Worm (Caenorhabditis elegans) whole organism, late embryonic: ENCODE data around the gene fbxa-174.
A peak's percentile ranks its signal among the peaks of the same experiment; 100 is the strongest.
"Not testable (repeated sequence)": the region's sequence is repeated elsewhere in the genome, so short reads cannot be mapped to it uniquely, and the experiment has no call there.

Source experiments
- C38D4.7 ChIP-seq: fragments of 200-800 bp; sonication (Bioruptor generic); optimal IDR thresholded peaks from 2 replicates; lab custom pipeline; 2018; ENCODE audit warnings: mild to moderate bottlenecking, missing genetic modification characterization, moderate library complexity, missing compliant biosample characterization
- K09A11.1 ChIP-seq: sonication (generic microtip); optimal IDR thresholded peaks from 2 replicates; lab custom pipeline; 2017; ENCODE audit warnings: antibody characterized with exemption, mild to moderate bottlenecking, missing genetic modification characterization, missing compliant biosample characterization; ENCODE audit not compliant: insufficient read depth
- T23F11.4 ChIP-seq: fragments of 200-800 bp; sonication (Bioruptor generic); optimal IDR thresholded peaks from 2 replicates; lab custom pipeline; 2018; ENCODE audit warnings: mild to moderate bottlenecking, missing genetic modification characterization, missing compliant biosample characterization
- ahr-1 ChIP-seq: sonication (generic microtip); optimal IDR thresholded peaks from 2 replicates; lab custom pipeline; 2016; ENCODE audit warnings: missing genetic modification characterization, missing compliant biosample characterization
- ama-1 ChIP-seq: fragments of 150-350 bp; optimal IDR thresholded peaks from 2 replicates; lab custom pipeline; 2014
- ceh-14 ChIP-seq: sonication (generic microtip); optimal IDR thresholded peaks from 2 replicates; lab custom pipeline; 2016; ENCODE audit warnings: missing genotype, missing genetic modification characterization, missing compliant biosample characterization
- ceh-18 ChIP-seq: sonication (generic microtip); optimal IDR thresholded peaks from 2 replicates; lab custom pipeline; 2016; ENCODE audit warnings: missing genetic modification characterization, missing compliant biosample characterization
- ceh-19 ChIP-seq: fragments of 200-800 bp; sonication (Bioruptor generic); optimal IDR thresholded peaks from 2 replicates; lab custom pipeline; 2018; ENCODE audit warnings: mild to moderate bottlenecking, missing genetic modification characterization, missing compliant biosample characterization
- ceh-2 ChIP-seq: sonication (generic microtip); optimal IDR thresholded peaks from 2 replicates; lab custom pipeline; 2016; ENCODE audit warnings: missing genotype, missing genetic modification characterization, missing compliant biosample characterization
- ceh-22 ChIP-seq: sonication (generic microtip); optimal IDR thresholded peaks from 2 replicates; lab custom pipeline; 2017; ENCODE audit warnings: missing biosample characterization, missing genetic modification characterization
- ceh-24 ChIP-seq: sonication (generic microtip); optimal IDR thresholded peaks from 2 replicates; lab custom pipeline; 2016; ENCODE audit warnings: mild to moderate bottlenecking, missing genetic modification characterization, missing compliant biosample characterization
- ceh-48 ChIP-seq: sonication (generic microtip); optimal IDR thresholded peaks from 2 replicates; lab custom pipeline; 2016; ENCODE audit warnings: missing genetic modification characterization, inconsistent platforms, missing compliant biosample characterization
- ceh-6 ChIP-seq: fragments of 200-800 bp; sonication (Bioruptor generic); optimal IDR thresholded peaks from 2 replicates; lab custom pipeline; 2018; ENCODE audit warnings: mild to moderate bottlenecking, missing genetic modification characterization, missing compliant biosample characterization
- ceh-9 ChIP-seq: sonication (generic microtip); optimal IDR thresholded peaks from 2 replicates; lab custom pipeline; 2016; ENCODE audit warnings: mild to moderate bottlenecking, missing genetic modification characterization, inconsistent platforms, missing compliant biosample characterization
- che-1 ChIP-seq: sonication (generic microtip); optimal IDR thresholded peaks from 2 replicates; lab custom pipeline; 2016; ENCODE audit warnings: mild to moderate bottlenecking, missing genetic modification characterization, missing compliant biosample characterization
- elt-2 ChIP-seq: sonication (generic microtip); optimal IDR thresholded peaks from 2 replicates; lab custom pipeline; 2016; ENCODE audit warnings: missing genetic modification reagents, missing genetic modification characterization, missing compliant biosample characterization
- elt-4 ChIP-seq: sonication (generic microtip); optimal IDR thresholded peaks from 2 replicates; lab custom pipeline; 2016; ENCODE audit warnings: missing genetic modification characterization, missing compliant biosample characterization
- ets-4 ChIP-seq: sonication (generic microtip); optimal IDR thresholded peaks from 2 replicates; lab custom pipeline; 2016; ENCODE audit warnings: missing genetic modification characterization, missing compliant biosample characterization
- eyg-1 ChIP-seq: sonication (generic microtip); optimal IDR thresholded peaks from 2 replicates; lab custom pipeline; 2016; ENCODE audit warnings: missing genotype, missing genetic modification characterization, missing compliant biosample characterization
- fkh-10 ChIP-seq: fragments of 150-350 bp; optimal IDR thresholded peaks from 2 replicates; lab custom pipeline; 2014; ENCODE audit warnings: missing biosample characterization, missing genetic modification reagents, missing genetic modification characterization
- hlh-13 ChIP-seq: fragments of 200-800 bp; sonication (Bioruptor generic); optimal IDR thresholded peaks from 2 replicates; lab custom pipeline; 2018; ENCODE audit warnings: mild to moderate bottlenecking, missing genetic modification characterization, missing compliant biosample characterization
- lim-6 ChIP-seq: sonication (generic microtip); optimal IDR thresholded peaks from 2 replicates; lab custom pipeline; 2016; ENCODE audit warnings: missing genetic modification characterization, missing compliant biosample characterization
- nfya-1 ChIP-seq: sonication (generic microtip); optimal IDR thresholded peaks from 2 replicates; lab custom pipeline; 2017; ENCODE audit warnings: missing genetic modification characterization, mild to moderate bottlenecking, missing compliant biosample characterization, antibody characterized with exemption, moderate library complexity
- nhr-11 ChIP-seq: fragments of 150-350 bp; optimal IDR thresholded peaks from 2 replicates; lab custom pipeline; 2014; ENCODE audit warnings: missing biosample characterization, missing genetic modification characterization
- pax-1 ChIP-seq: fragments of 150-350 bp; optimal IDR thresholded peaks from 2 replicates; lab custom pipeline; 2014; ENCODE audit warnings: missing biosample characterization, missing genetic modification characterization
- pha-4 ChIP-seq: fragments of 150-350 bp; optimal IDR thresholded peaks from 2 replicates; lab custom pipeline; 2018; ENCODE audit warnings: missing biosample characterization, missing genetic modification reagents, missing genetic modification characterization
- pros-1 ChIP-seq: fragments of 150-350 bp; optimal IDR thresholded peaks from 2 replicates; lab custom pipeline; 2014; ENCODE audit warnings: missing biosample characterization, missing genetic modification reagents, missing genetic modification characterization
- ref-2 ChIP-seq: sonication (generic microtip); optimal IDR thresholded peaks from 2 replicates; lab custom pipeline; 2016; ENCODE audit warnings: missing genetic modification characterization, missing compliant biosample characterization
- rnt-1 ChIP-seq: sonication (generic microtip); optimal IDR thresholded peaks from 2 replicates; lab custom pipeline; 2016; ENCODE audit warnings: missing genetic modification characterization, missing compliant biosample characterization
- sdc-2 ChIP-seq: sonication (generic microtip); optimal IDR thresholded peaks from 2 replicates; lab custom pipeline; 2016; ENCODE audit warnings: missing genotype, missing genetic modification characterization, missing compliant biosample characterization
- sox-2 ChIP-seq: fragments of 200-800 bp; sonication (Bioruptor generic); IDR thresholded peaks from 2 replicates; pipeline ENCODE4 v1.3.6; 2022; ENCODE audit warnings: missing genetic modification reagents, missing genetic modification characterization, missing compliant biosample characterization
- syd-9 ChIP-seq: sonication (generic microtip); optimal IDR thresholded peaks from 2 replicates; lab custom pipeline; 2016; ENCODE audit warnings: mild to moderate bottlenecking, missing genetic modification characterization, moderate library complexity, missing compliant biosample characterization
- tbx-2 ChIP-seq: sonication (generic microtip); optimal IDR thresholded peaks from 2 replicates; lab custom pipeline; 2016; ENCODE audit warnings: missing genetic modification characterization, missing compliant biosample characterization
- unc-3 ChIP-seq, 2 experiments: fragments of 200-800 bp in 1 of 2; sonication (Bioruptor generic) in 1 of 2; sonication (generic microtip) in 1 of 2; conservative IDR thresholded peaks in 1 of 2; optimal IDR thresholded peaks in 1 of 2; 2 replicates each; pipeline versions ENCODE4 v1.3.6 to Lab custom; 2016 to 2022; ENCODE audit warnings: missing compliant biosample characterization in 2 of 2, missing genetic modification characterization in 2 of 2, missing genetic modification reagents in 1 of 2
- unc-86 ChIP-seq: sonication (generic microtip); optimal IDR thresholded peaks from 2 replicates; lab custom pipeline; 2016; ENCODE audit warnings: missing genetic modification characterization, missing compliant biosample characterization

The fbxa-174 gene

DNA sequence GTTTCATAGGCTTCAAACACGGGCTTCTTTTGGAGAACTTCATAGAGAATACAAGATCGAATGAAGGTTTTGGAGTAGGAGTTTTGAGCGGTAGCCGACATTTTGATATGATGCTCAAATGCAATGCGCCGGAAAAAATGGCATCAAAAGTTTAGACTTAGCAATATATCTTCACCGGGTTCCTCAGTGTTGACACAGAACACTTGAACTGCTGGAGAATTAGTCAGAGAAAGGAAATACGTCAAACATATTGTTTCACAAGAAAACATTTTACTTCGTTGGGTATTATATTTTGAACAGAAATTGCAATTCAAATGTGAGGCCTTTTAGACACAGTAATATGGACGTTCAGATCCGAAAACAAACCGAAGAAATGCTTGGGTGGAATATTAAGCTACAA, at the start of gene fbxa-174:
Gene fbxa-174 (minus strand): TSS at position 101 of the 400 bp plus-strand sequence.
- TF ChIP-seq lim-6 (tag; lab: Kevin White, UChicago) (no peak), ahr-1 (tag; lab: Kevin White, UChicago) (no peak), syd-9 (tag; lab: Kevin White, UChicago) (no peak), ceh-14 (tag; lab: Kevin White, UChicago) (no peak), ceh-2 (tag; lab: Kevin White, UChicago) (no peak), nfya-1 (no peak), C38D4.7 (no peak), fkh-10 (GFP tag; lab: Kevin White, UChicago) (no peak), rnt-1 (tag; lab: Kevin White, UChicago) (no peak)
- TF ChIP-seq, all 69 proteins: peak for 0

DNA sequence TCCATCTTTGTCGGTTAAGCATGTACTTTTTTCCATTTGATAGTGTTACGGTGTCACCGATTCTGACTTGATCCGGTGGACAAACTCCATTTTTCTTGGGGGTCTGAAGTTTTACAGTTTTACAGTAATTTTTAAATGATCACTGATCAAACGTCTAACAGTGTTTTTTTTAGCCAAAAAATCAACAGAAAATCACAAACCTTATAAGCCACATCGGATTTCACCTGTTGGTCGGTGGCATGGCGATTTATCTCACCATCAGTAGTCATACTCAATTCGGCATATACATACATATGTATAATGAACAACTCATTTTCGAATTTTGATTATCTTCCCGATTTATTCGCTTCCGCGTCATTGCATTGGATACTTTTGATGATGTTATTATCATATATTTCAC, 49.5 kb upstream of the fbxa-174 start, which contains the start of gene srz-91:
Gene srz-91 (plus strand): TSS at position 301 of the 400 bp plus-strand sequence.
- TF ChIP-seq hlh-13 (GFP tag; lab: Kevin White, UChicago) = no peak
- TF ChIP-seq ceh-6 (GFP tag; lab: Kevin White, UChicago) = no peak
- TF ChIP-seq pha-4 (tag; lab: Kevin White, UChicago) = no peak
- TF ChIP-seq unc-86 = no peak
- TF ChIP-seq elt-4 (tag; lab: Kevin White, UChicago) = no peak
- TF ChIP-seq ceh-2 (tag; lab: Kevin White, UChicago) = no peak
- no peak for TF ChIP-seq T23F11.4 (GFP tag; lab: Kevin White, UChicago)
- no peak for TF ChIP-seq tbx-2 (tag; lab: Kevin White, UChicago)
- no peak for TF ChIP-seq ceh-22 (tag; lab: Kevin White, UChicago)
- TF ChIP-seq nhr-11 (tag; lab: Kevin White, UChicago) = no peak
- TF ChIP-seq che-1 (tag; lab: Kevin White, UChicago) = no peak
- no peak for TF ChIP-seq ref-2 (tag; lab: Kevin White, UChicago)
- no peak for TF ChIP-seq unc-3 (GFP tag; conservative IDR thresholded peaks at IDR 0.05; lab: Robert Waterston, UW)
- no peak for TF ChIP-seq unc-3 (tag; optimal IDR thresholded peaks at IDR 0.05; lab: Kevin White, UChicago)
- TF ChIP-seq ama-1 = no peak
- TF ChIP-seq ets-4 (tag; lab: Kevin White, UChicago) = no peak
- no peak for TF ChIP-seq syd-9 (tag; lab: Kevin White, UChicago)

DNA sequence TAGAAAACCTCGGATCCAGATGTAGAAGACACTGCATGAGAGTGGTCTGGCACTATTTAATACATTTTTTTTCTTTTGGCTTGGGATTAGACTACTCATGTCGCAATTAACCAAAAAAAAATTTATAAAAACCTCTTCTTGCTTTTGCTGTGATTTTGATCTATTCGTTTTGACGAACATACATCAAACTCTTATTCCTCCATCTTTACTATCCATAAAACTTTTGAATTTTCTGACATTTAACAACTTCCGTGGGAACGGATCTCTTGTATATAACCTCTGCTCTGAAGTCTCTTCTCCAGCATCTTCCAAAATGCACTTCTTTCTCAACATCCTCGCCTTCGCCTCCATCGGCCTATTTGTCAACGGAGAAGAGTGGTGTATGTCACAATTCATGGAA, 47.8 kb upstream of the fbxa-174 start, which contains the start of gene Y6G8.16:
Gene Y6G8.16 (plus strand): TSS at position 301 of the 400 bp plus-strand sequence.
- not testable (repeated sequence) for TF ChIP-seq sdc-2 (tag; lab: Kevin White, UChicago); C38D4.7; pros-1 (tag; lab: Kevin White, UChicago)
- TF ChIP-seq, all 69 proteins: peak for 0; not testable (repeated sequence) for 69

DNA sequence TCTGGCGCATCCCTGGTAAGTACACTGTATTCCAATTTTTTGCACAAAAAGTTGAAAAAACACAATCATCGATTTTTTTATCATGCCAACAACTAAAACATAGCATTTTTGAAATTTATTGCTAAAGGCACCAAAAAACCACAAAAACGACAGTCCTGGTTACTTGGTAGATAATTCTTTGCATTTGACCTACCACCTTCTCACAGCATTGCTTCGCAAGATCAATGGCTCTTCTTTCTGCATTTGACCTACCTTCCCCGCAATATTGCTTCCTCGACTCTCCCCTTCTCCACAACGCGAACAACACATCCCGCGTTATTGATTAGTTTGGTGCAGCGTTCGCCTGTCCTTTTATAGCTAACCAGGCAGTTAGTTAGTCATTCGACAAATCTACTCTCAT, 43.2 kb upstream of the fbxa-174 start, which contains the start of gene ztf-25:
Gene ztf-25 (plus strand): TSS at position 301 of the 400 bp plus-strand sequence.
- no peak for TF ChIP-seq ceh-48 (tag; lab: Kevin White, UChicago)
- no peak for TF ChIP-seq ceh-18
- no peak for TF ChIP-seq ceh-14 (tag; lab: Kevin White, UChicago)
- TF ChIP-seq ceh-24 (tag; lab: Kevin White, UChicago) = no peak
- no peak for TF ChIP-seq tbx-2 (tag; lab: Kevin White, UChicago)
- TF ChIP-seq ama-1 = no peak
- no peak for TF ChIP-seq ref-2 (tag; lab: Kevin White, UChicago)
- no peak for TF ChIP-seq ceh-9 (tag; lab: Kevin White, UChicago)
- no peak for TF ChIP-seq sox-2 (GFP tag; lab: Robert Waterston, UW)

DNA sequence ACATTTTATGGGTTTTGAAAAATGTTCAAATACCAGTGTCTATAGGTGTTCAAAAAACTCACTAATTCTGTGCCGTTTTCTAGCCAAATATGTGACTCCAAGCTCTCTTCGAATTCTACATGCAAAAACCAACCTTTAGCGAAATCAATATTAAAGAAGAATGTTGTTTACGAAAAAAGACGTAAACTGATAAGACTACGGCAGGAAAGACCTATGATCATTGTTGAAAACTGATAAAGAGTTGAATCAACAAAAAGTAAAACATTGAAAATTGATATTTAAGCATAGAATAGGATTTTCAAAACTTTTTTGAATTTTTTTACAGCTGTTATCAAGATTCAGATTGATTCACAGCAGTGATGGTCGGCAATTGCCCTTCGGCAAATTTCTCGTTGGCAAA, 40.5 kb upstream of the fbxa-174 start, which contains the start of gene Y6G8.2:
Gene Y6G8.2 (minus strand): TSS at position 147 of the 400 bp plus-strand sequence.
- TF ChIP-seq elt-2 (peak; percentile 27), sdc-2 (tag; lab: Kevin White, UChicago) (no peak)

DNA sequence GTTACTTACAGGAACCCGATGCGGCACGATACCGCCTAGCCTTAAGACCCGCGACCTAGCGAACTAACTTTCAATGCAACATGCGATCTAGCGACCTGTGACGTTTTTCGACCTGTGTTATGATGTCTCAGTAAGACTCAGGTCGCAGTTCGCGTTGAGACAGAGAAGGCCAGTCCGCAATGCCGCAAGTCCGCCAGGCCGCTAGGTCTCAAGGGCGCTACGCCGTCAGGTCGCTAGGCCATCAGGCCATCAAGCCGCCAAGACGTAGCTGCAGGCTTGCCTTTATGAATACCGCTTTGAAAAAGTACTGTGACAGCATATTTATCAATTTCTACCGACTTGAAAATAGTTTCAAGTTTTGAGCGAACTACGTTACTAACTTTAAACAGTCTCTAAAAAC, 37.4 kb upstream of the fbxa-174 start:
- TF ChIP-seq ceh-6 (GFP tag; lab: Kevin White, UChicago) (no peak), unc-3 (GFP tag; conservative IDR thresholded peaks at IDR 0.05; lab: Robert Waterston, UW) (no peak), unc-3 (tag; optimal IDR thresholded peaks at IDR 0.05; lab: Kevin White, UChicago) (no peak), T23F11.4 (GFP tag; lab: Kevin White, UChicago) (no peak), K09A11.1 (tag; lab: Kevin White, UChicago) (no peak), tbx-2 (tag; lab: Kevin White, UChicago) (no peak), eyg-1 (no peak), ama-1 (no peak), ceh-19 (GFP tag; lab: Kevin White, UChicago) (no peak), pax-1 (no peak)
